Fruit fly (Drosophila melanogaster) whole organism, adult: Measurements from ENCODE around the gene CG32573.

Source experiments
- CG12768 ChIP-seq: fragments of 200-800 bp; sonication (Bioruptor generic); optimal IDR thresholded peaks from 2 replicates; lab custom pipeline; 2017; ENCODE audit warnings: missing biosample characterization, missing genetic modification characterization, mild to moderate bottlenecking, moderate library complexity, missing genetic modification reagents
- Mnt ChIP-seq: fragments of 200-800 bp; sonication (Bioruptor generic); optimal IDR thresholded peaks from 2 replicates; lab custom pipeline; 2016; ENCODE audit warnings: missing biosample characterization, mild to moderate bottlenecking, missing genetic modification characterization
- bab1 ChIP-seq: fragments of 200-800 bp; sonication (Bioruptor generic); optimal IDR thresholded peaks from 3 replicates; lab custom pipeline; 2019; ENCODE audit warnings: missing biosample characterization, mild to moderate bottlenecking, missing genetic modification characterization, moderate library complexity
- tj ChIP-seq: fragments of 200-800 bp; sonication (Bioruptor generic); optimal IDR thresholded peaks from 3 replicates; lab custom pipeline; 2017; ENCODE audit warnings: missing biosample characterization, mild to moderate bottlenecking, missing genetic modification characterization, moderate library complexity

dm6 chrX:16683765-16684164 is 32.6 kb downstream of the CG32573 start, which contains the start of gene Axs:
- TF ChIP-seq Mnt (GFP tag; lab: Kevin White, UChicago) (no peak), bab1 (GFP tag; lab: Kevin White, UChicago) (no peak), CG12768 (no peak), tj (no peak)
